Worm (Caenorhabditis elegans) whole organism, L2 larva: Measurements from ENCODE around the gene str-40.

Experiments used
- elt-3 ChIP-seq: sonication (generic microtip); optimal IDR thresholded peaks from 2 replicates; lab custom pipeline; 2017; ENCODE audit warnings: missing biosample characterization, missing genetic modification characterization
- skn-1 ChIP-seq: sonication (generic microtip); optimal IDR thresholded peaks from 2 replicates; lab custom pipeline; 2017; ENCODE audit warnings: missing biosample characterization, missing genetic modification characterization

ce11 chrV:3040930-3041329 lies 28.1 kb downstream of the str-40 start:
- TF ChIP-seq elt-3 (tag; lab: Kevin White, UChicago): no peak
- TF ChIP-seq skn-1 (tag; lab: Kevin White, UChicago): no peak
